Worm (Caenorhabditis elegans) whole organism, L4 larva: ENCODE results near the gene nsy-4.
A peak's percentile ranks its signal among the peaks of the same experiment; 100 is the strongest.

Source experiments
- F26F4.8 ChIP-seq: fragments of 200-800 bp; sonication (Bioruptor generic); conservative IDR thresholded peaks from 2 replicates; pipeline ENCODE4 v1.3.6; 2022; ENCODE audit warnings: missing genetic modification characterization, missing compliant biosample characterization
- T20F7.1 ChIP-seq: fragments of 200-800 bp; sonication (Bioruptor generic); optimal IDR thresholded peaks from 2 replicates; lab custom pipeline; 2018; ENCODE audit warnings: mild to moderate bottlenecking, missing genetic modification characterization, missing compliant biosample characterization
- Y48G9A.11 ChIP-seq: fragments of 200-800 bp; sonication (Bioruptor generic); IDR thresholded peaks from 2 replicates; pipeline ENCODE4 v1.3.6; 2022; ENCODE audit warnings: missing genetic modification reagents, missing genetic modification characterization, missing compliant biosample characterization
- ZK546.5 ChIP-seq, 2 experiments: sonication (generic microtip); optimal IDR thresholded peaks; 2 replicates each; lab custom pipeline; 2017; ENCODE audit warnings: missing biosample characterization in 2 of 2, missing genetic modification characterization in 2 of 2
- aha-1 ChIP-seq: fragments of 150-350 bp; peaks from one replicate; lab custom pipeline; 2014; ENCODE audit warnings: missing biosample characterization, missing genetic modification characterization
- ama-1 ChIP-seq: fragments of 150-350 bp; optimal IDR thresholded peaks from 2 replicates; lab custom pipeline; 2014; ENCODE audit warnings: inconsistent platforms, mixed read lengths
- arid-1 ChIP-seq: fragments of 200-800 bp; sonication (Bioruptor generic); conservative IDR thresholded peaks from 2 replicates; pipeline ENCODE4 v1.3.6; 2022; ENCODE audit warnings: missing genetic modification reagents, missing genetic modification characterization, missing compliant biosample characterization
- daf-16 ChIP-seq, 3 experiments: sonication (generic microtip); optimal IDR thresholded peaks; 2 replicates each; lab custom pipeline; 2016 to 2017; ENCODE audit warnings: missing genetic modification characterization in 3 of 3, missing genetic modification reagents in 3 of 3, mild to moderate bottlenecking in 2 of 3, missing compliant biosample characterization in 2 of 3, missing biosample characterization in 1 of 3, moderate library complexity in 1 of 3
- daf-19 ChIP-seq: fragments of 200-800 bp; sonication (Bioruptor generic); conservative IDR thresholded peaks from 2 replicates; pipeline ENCODE4 v1.3.6; 2022; ENCODE audit warnings: missing genetic modification characterization, missing compliant biosample characterization
- dmd-6 ChIP-seq: fragments of 200-800 bp; sonication (Bioruptor generic); IDR thresholded peaks from 2 replicates; pipeline ENCODE4 v1.3.6; 2022; ENCODE audit warnings: missing genetic modification reagents, missing genetic modification characterization, missing compliant biosample characterization
- dpl-1 ChIP-seq: fragments of 150-350 bp; optimal IDR thresholded peaks from 2 replicates; lab custom pipeline; 2014; ENCODE audit warnings: missing biosample characterization, missing genetic modification reagents, missing genetic modification characterization
- dve-1 ChIP-seq: sonication (generic microtip); optimal IDR thresholded peaks from 2 replicates; lab custom pipeline; 2017; ENCODE audit warnings: antibody characterized with exemption, mild to moderate bottlenecking, missing genetic modification characterization, missing compliant biosample characterization; ENCODE audit not compliant: insufficient read depth
- hif-1 ChIP-seq, 2 experiments: sonication (generic microtip); optimal IDR thresholded peaks; 2 replicates each; lab custom pipeline; 2016 to 2017; ENCODE audit warnings: missing compliant biosample characterization in 2 of 2, missing genetic modification characterization in 2 of 2, missing genetic modification reagents in 2 of 2, missing genotype in 2 of 2, mild to moderate bottlenecking in 1 of 2
- hlh-11 ChIP-seq: fragments of 200-800 bp; sonication (Bioruptor generic); optimal IDR thresholded peaks from 2 replicates; lab custom pipeline; 2018; ENCODE audit warnings: mild to moderate bottlenecking, missing genetic modification characterization, missing compliant biosample characterization
- hlh-30 ChIP-seq: sonication (generic microtip); optimal IDR thresholded peaks from 2 replicates; lab custom pipeline; 2017; ENCODE audit warnings: antibody characterized with exemption, mild to moderate bottlenecking, missing genetic modification characterization, missing compliant biosample characterization; ENCODE audit not compliant: insufficient read depth
- hmg-1.1 ChIP-seq: fragments of 200-800 bp; sonication (Bioruptor generic); IDR thresholded peaks from 2 replicates; pipeline ENCODE4 v1.3.6; 2022; ENCODE audit warnings: missing genetic modification reagents, missing genetic modification characterization, missing compliant biosample characterization
- lin-1 ChIP-seq: fragments of 200-800 bp; sonication (Bioruptor generic); IDR thresholded peaks from 2 replicates; pipeline ENCODE4 v1.3.6; 2022; ENCODE audit warnings: missing genetic modification reagents, missing genetic modification characterization, missing compliant biosample characterization
- lin-13 ChIP-seq: fragments of 150-350 bp; optimal IDR thresholded peaks from 2 replicates; lab custom pipeline; 2014; ENCODE audit warnings: missing biosample characterization, missing genetic modification reagents, missing genetic modification characterization
- lin-38 ChIP-seq: fragments of 200-800 bp; sonication (Bioruptor generic); IDR thresholded peaks from 2 replicates; pipeline ENCODE4 v1.3.6; 2022; ENCODE audit warnings: missing genetic modification reagents, missing genetic modification characterization, missing compliant biosample characterization
- lsy-2 ChIP-seq, 2 experiments: fragments of 150-350 bp in 1 of 2; sonication (generic microtip) in 1 of 2; optimal IDR thresholded peaks; 2 replicates each; lab custom pipeline; 2014 to 2017; ENCODE audit warnings: missing biosample characterization in 2 of 2, missing genetic modification characterization in 2 of 2
- mdl-1 ChIP-seq, 2 experiments: fragments of 150-350 bp in 1 of 2; sonication (generic microtip) in 1 of 2; optimal IDR thresholded peaks; 2 replicates each; lab custom pipeline; 2014 to 2017; ENCODE audit warnings: missing biosample characterization in 2 of 2, missing genetic modification characterization in 2 of 2
- mdt-29 ChIP-seq: fragments of 200-800 bp; sonication (Bioruptor generic); IDR thresholded peaks from 2 replicates; pipeline ENCODE4 v1.3.6; 2022; ENCODE audit warnings: missing genetic modification reagents, missing genetic modification characterization, missing compliant biosample characterization
- mep-1 ChIP-seq: fragments of 150-350 bp; sonication (generic microtip); optimal IDR thresholded peaks from 3 replicates; lab custom pipeline; 2014; ENCODE audit warnings: missing biosample characterization, missing genetic modification characterization
- mes-2 ChIP-seq: sonication (generic microtip); optimal IDR thresholded peaks from 2 replicates; lab custom pipeline; 2016; ENCODE audit warnings: missing genotype, mild to moderate bottlenecking, missing genetic modification characterization, missing compliant biosample characterization; ENCODE audit not compliant: poor library complexity, severe bottlenecking
- mxl-3 ChIP-seq: fragments of 200-800 bp; sonication (Bioruptor generic); optimal IDR thresholded peaks from 2 replicates; lab custom pipeline; 2018; ENCODE audit warnings: mild to moderate bottlenecking, missing genetic modification characterization, missing compliant biosample characterization
- nhr-10 ChIP-seq: fragments of 150-350 bp; optimal IDR thresholded peaks from 2 replicates; lab custom pipeline; 2014; ENCODE audit warnings: missing biosample characterization, missing genetic modification characterization
- nhr-11 ChIP-seq: fragments of 150-350 bp; optimal IDR thresholded peaks from 2 replicates; lab custom pipeline; 2014; ENCODE audit warnings: missing biosample characterization, missing genetic modification characterization
- nhr-28 ChIP-seq: fragments of 150-350 bp; optimal IDR thresholded peaks from 2 replicates; lab custom pipeline; 2014; ENCODE audit warnings: missing biosample characterization, missing genetic modification characterization
- nhr-77 ChIP-seq: fragments of 150-350 bp; optimal IDR thresholded peaks from 2 replicates; lab custom pipeline; 2014; ENCODE audit warnings: missing biosample characterization, missing genetic modification characterization
- php-3 ChIP-seq: fragments of 200-800 bp; sonication (Bioruptor generic); IDR thresholded peaks from 2 replicates; pipeline ENCODE4 v1.3.6; 2022; ENCODE audit warnings: missing genetic modification reagents, missing genetic modification characterization, missing compliant biosample characterization
- pqm-1 ChIP-seq: sonication (generic microtip); optimal IDR thresholded peaks from 2 replicates; lab custom pipeline; 2017; ENCODE audit warnings: missing biosample characterization, missing genetic modification characterization
- rbr-2 ChIP-seq: sonication (generic microtip); optimal IDR thresholded peaks from 2 replicates; lab custom pipeline; 2016; ENCODE audit warnings: missing genotype, missing genetic modification characterization, missing compliant biosample characterization
- set-16 ChIP-seq: fragments of 200-800 bp; sonication (Bioruptor generic); IDR thresholded peaks from 2 replicates; pipeline ENCODE4 v1.3.6; 2022; ENCODE audit warnings: missing genetic modification reagents, missing genetic modification characterization, missing compliant biosample characterization
- tag-97 ChIP-seq: fragments of 200-800 bp; sonication (Bioruptor generic); IDR thresholded peaks from 2 replicates; pipeline ENCODE4 v1.3.6; 2022; ENCODE audit warnings: missing genetic modification characterization, missing compliant biosample characterization
- unc-62 ChIP-seq, 3 experiments: fragments of 150-350 bp in 1 of 3; sonication (generic microtip); optimal IDR thresholded peaks in 2 of 3; peaks in 1 of 3; 1 replicate in 1 of 3; 2 replicates in 2 of 3; lab custom pipeline; 2014 to 2017; ENCODE audit warnings: missing biosample characterization in 3 of 3, missing genetic modification characterization in 3 of 3, missing genetic modification reagents in 3 of 3, missing genotype in 1 of 3
- zfp-3 ChIP-seq: fragments of 200-800 bp; sonication (Bioruptor generic); conservative IDR thresholded peaks from 2 replicates; pipeline ENCODE4 v1.3.6; 2022; ENCODE audit warnings: missing genetic modification reagents, missing genetic modification characterization, missing compliant biosample characterization
- ztf-11 ChIP-seq: fragments of 150-350 bp; optimal IDR thresholded peaks from 2 replicates; lab custom pipeline; 2014; ENCODE audit warnings: missing biosample characterization, missing genetic modification characterization

The nsy-4 gene

ce11 chrIV:2316273-2316672 is 6.8 kb upstream of the nsy-4 start, which contains the start of gene Y38F2AL.12:
TSS of gene Y38F2AL.12 (plus strand) at chrIV:2316573.
- no peak for TF ChIP-seq nhr-11 (tag; lab: Kevin White, UChicago)
- peak in 1 of 2 experiments; percentile 62 for TF ChIP-seq unc-62 (GFP tag; optimal IDR thresholded peaks at IDR 0.05 in 1 of 2; lab: Kevin White, UChicago)
- no peak for TF ChIP-seq unc-62 (tag; optimal IDR thresholded peaks at IDR 0.05; lab: Kevin White, UChicago)

ce11 chrIV:2316796-2317195 is 6.3 kb upstream of the nsy-4 start:
- TF ChIP-seq ZK546.5 (tag; optimal IDR thresholded peaks at IDR 0.05; lab: Kevin White, UChicago) (no peak), lin-1 (0 out of 2 replicates have a peak, but pooled peaks have one; percentile 35), rbr-2 (tag; lab: Kevin White, UChicago) (peak; percentile 46), hlh-11 (peak; percentile 85), nhr-28 (tag; lab: Kevin White, UChicago) (peak; percentile 88), F26F4.8 (GFP tag; lab: Robert Waterston, UW) (no peak), lsy-2 (tag; optimal IDR thresholded peaks at IDR 0.05; lab: Kevin White, UChicago) (peak; percentile 61 to 63), aha-1 (tag; lab: Kevin White, UChicago) (peak; percentile 84), mxl-3 (peak; percentile 83), daf-19 (GFP tag; lab: Robert Waterston, UW) (no peak), php-3 (GFP tag; lab: Robert Waterston, UW) (no peak), arid-1 (GFP tag; lab: Robert Waterston, UW) (peak; percentile 70; the same call in 1 of the 2 replicates), dve-1 (tag; lab: Kevin White, UChicago) (peak; percentile 51), hlh-30 (tag; lab: Kevin White, UChicago) (peak; percentile 58), dmd-6 (GFP tag; lab: Robert Waterston, UW) (peak; percentile 69), hif-1 (tag; optimal IDR thresholded peaks at IDR 0.05; lab: Kevin White, UChicago) (peak in 1 of 2 experiments; percentile 27), ztf-11 (tag; lab: Kevin White, UChicago) (no peak), Y48G9A.11 (0 out of 2 replicates have a peak, but pooled peaks have one; percentile 36), lin-13 (GFP tag; lab: Kevin White, UChicago) (peak; percentile 88), mdl-1 (tag; optimal IDR thresholded peaks at IDR 0.05; lab: Kevin White, UChicago) (peak in 1 of 2 experiments; percentile 31), T20F7.1 (GFP tag; lab: Kevin White, UChicago) (peak; percentile 43), pqm-1 (peak; percentile 89), set-16 (GFP tag; lab: Robert Waterston, UW) (peak; percentile 57), nhr-11 (tag; lab: Kevin White, UChicago) (peak; percentile 76), nhr-10 (tag; lab: Kevin White, UChicago) (peak; percentile 22), hmg-1.1 (GFP tag; lab: Robert Waterston, UW) (peak; percentile 84), mdt-29 (GFP tag; lab: Robert Waterston, UW) (0 out of 2 replicates have a peak, but pooled peaks have one; percentile 38), zfp-3 (no peak), ama-1 (lab: Kevin White, UChicago) (peak; percentile 35), tag-97 (GFP tag; lab: Robert Waterston, UW) (no peak), dpl-1 (GFP tag; lab: Kevin White, UChicago) (peak; percentile 73), nhr-77 (peak; percentile 66), daf-16 (GFP tag; optimal IDR thresholded peaks at IDR 0.05; lab: Kevin White, UChicago) (no peak), daf-16 (tag; optimal IDR thresholded peaks at IDR 0.05; lab: Kevin White, UChicago) (peak; percentile 24), lin-38 (GFP tag; lab: Robert Waterston, UW) (peak; percentile 73), mep-1 (tag; lab: Kevin White, UChicago) (peak; percentile 78), mes-2 (tag; lab: Kevin White, UChicago) (peak; percentile 53)
